Fruit fly (Drosophila melanogaster) whole organism, embryonic: ENCODE measurements around the gene Nubp1.

Experiments
- CG10209 ChIP-seq: fragments of 200-800 bp; sonication (Bioruptor generic); optimal IDR thresholded peaks from 3 replicates; lab custom pipeline; 2017; ENCODE audit warnings: missing biosample characterization, mild to moderate bottlenecking, missing genetic modification characterization, missing genetic modification reagents
- CG1024 ChIP-seq: fragments of 200-800 bp; sonication (Bioruptor generic); IDR thresholded peaks from 2 replicates; pipeline ENCODE4 v1.3.6; 2022; ENCODE audit warnings: missing biosample characterization, missing genetic modification characterization
- CG10321 ChIP-seq: fragments of 200-800 bp; sonication (Bioruptor generic); IDR thresholded peaks from 2 replicates; pipeline ENCODE4 v1.3.6; 2022; ENCODE audit warnings: missing biosample characterization, missing genetic modification characterization
- CG11398 ChIP-seq: fragments of 200-800 bp; sonication (Bioruptor generic); optimal IDR thresholded peaks from 2 replicates; lab custom pipeline; 2016; ENCODE audit warnings: missing biosample characterization, missing genetic modification characterization
- CG13123 ChIP-seq: fragments of 200-800 bp; sonication (Bioruptor generic); optimal IDR thresholded peaks from 2 replicates; lab custom pipeline; 2016; ENCODE audit warnings: missing biosample characterization, missing genetic modification characterization
- CG13287 ChIP-seq: fragments of 200-800 bp; sonication (Bioruptor generic); IDR thresholded peaks from 2 replicates; pipeline ENCODE4 v1.3.6; 2022; ENCODE audit warnings: missing biosample characterization, missing genetic modification characterization; ENCODE audit not compliant: partially characterized antibody
- CG13624 ChIP-seq: fragments of 200-800 bp; sonication (Bioruptor generic); optimal IDR thresholded peaks from 2 replicates; lab custom pipeline; 2016; ENCODE audit warnings: missing biosample characterization, missing genetic modification characterization
- CG13894 ChIP-seq: fragments of 200-800 bp; sonication (Bioruptor generic); optimal IDR thresholded peaks from 3 replicates; lab custom pipeline; 2018; ENCODE audit warnings: missing biosample characterization, mild to moderate bottlenecking, missing genetic modification characterization, moderate library complexity
- CG1603 ChIP-seq: fragments of 200-800 bp; sonication (Bioruptor generic); optimal IDR thresholded peaks from 2 replicates; lab custom pipeline; 2019; ENCODE audit warnings: missing biosample characterization, mild to moderate bottlenecking, missing genetic modification characterization, moderate library complexity
- CG17186 ChIP-seq: fragments of 200-800 bp; sonication (Bioruptor generic); optimal IDR thresholded peaks from 3 replicates; lab custom pipeline; 2017; ENCODE audit warnings: missing biosample characterization, missing genetic modification reagents, missing genetic modification characterization
- CG17829 ChIP-seq: fragments of 200-800 bp; optimal IDR thresholded peaks from 2 replicates; lab custom pipeline; 2019; ENCODE audit warnings: missing biosample characterization, mild to moderate bottlenecking, missing genetic modification characterization, moderate library complexity
- CG1792 ChIP-seq: fragments of 200-800 bp; sonication (Bioruptor generic); optimal IDR thresholded peaks from 2 replicates; lab custom pipeline; 2016; ENCODE audit warnings: missing biosample characterization, missing genetic modification characterization
- CG2120 ChIP-seq: fragments of 200-800 bp; sonication (Bioruptor generic); optimal IDR thresholded peaks from 3 replicates; lab custom pipeline; 2016; ENCODE audit warnings: missing biosample characterization, missing genetic modification characterization
- CG31388 ChIP-seq: fragments of 200-800 bp; sonication (Bioruptor generic); optimal IDR thresholded peaks from 2 replicates; lab custom pipeline; 2016; ENCODE audit warnings: missing biosample characterization, missing genetic modification characterization
- CG32772 ChIP-seq: fragments of 200-800 bp; sonication (Bioruptor generic); IDR thresholded peaks from 2 replicates; pipeline ENCODE4 v1.3.6; 2022; ENCODE audit warnings: missing biosample characterization, missing genetic modification characterization
- CG43689 ChIP-seq: fragments of 200-800 bp; sonication (Bioruptor generic); IDR thresholded peaks from 2 replicates; pipeline ENCODE4 v1.3.6; 2022; ENCODE audit warnings: missing biosample characterization, missing genetic modification characterization
- CG6272 ChIP-seq: fragments of 200-800 bp; sonication (Bioruptor generic); IDR thresholded peaks from 2 replicates; pipeline ENCODE4 v1.3.6; 2022; ENCODE audit warnings: missing biosample characterization, missing genetic modification characterization
- CG8089 ChIP-seq: fragments of 200-800 bp; sonication (Bioruptor generic); optimal IDR thresholded peaks from 3 replicates; lab custom pipeline; 2016; ENCODE audit warnings: missing biosample characterization, missing genetic modification characterization
- CoRest ChIP-seq: fragments of 200-800 bp; sonication (Bioruptor generic); optimal IDR thresholded peaks from 3 replicates; lab custom pipeline; 2018; ENCODE audit warnings: missing biosample characterization, mild to moderate bottlenecking, missing genetic modification characterization, moderate library complexity
- D19A ChIP-seq: fragments of 200-800 bp; optimal IDR thresholded peaks from 3 replicates; lab custom pipeline; 2019; ENCODE audit warnings: missing biosample characterization, mild to moderate bottlenecking, missing genetic modification characterization, moderate library complexity
- Dip2 ChIP-seq: fragments of 200-800 bp; sonication (Bioruptor generic); IDR thresholded peaks from 2 replicates; pipeline ENCODE4 v1.3.6; 2022; ENCODE audit warnings: missing biosample characterization, missing genetic modification characterization
- Dref ChIP-seq: fragments of 200-800 bp; sonication (Bioruptor generic); IDR thresholded peaks from 2 replicates; pipeline ENCODE4 v1.3.6; 2022; ENCODE audit warnings: missing biosample characterization, missing genetic modification characterization
- GATAe ChIP-seq: fragments of 200-800 bp; sonication (Bioruptor generic); conservative IDR thresholded peaks from 2 replicates; pipeline ENCODE4 v1.3.6; 2022; ENCODE audit warnings: missing biosample characterization, missing genetic modification characterization
- H2.0 ChIP-seq: fragments of 200-800 bp; sonication (Bioruptor generic); IDR thresholded peaks from 2 replicates; pipeline ENCODE4 v1.3.6; 2022; ENCODE audit warnings: missing biosample characterization, missing genetic modification characterization
- HmgZ ChIP-seq: fragments of 200-800 bp; sonication (Bioruptor generic); optimal IDR thresholded peaks from 2 replicates; lab custom pipeline; 2018; ENCODE audit warnings: missing biosample characterization, mild to moderate bottlenecking, missing genetic modification characterization
- Max ChIP-seq: fragments of 200-800 bp; sonication (Bioruptor generic); optimal IDR thresholded peaks from 2 replicates; lab custom pipeline; 2016; ENCODE audit warnings: missing biosample characterization, mild to moderate bottlenecking, missing genetic modification characterization
- NC2β ChIP-seq: fragments of 200-800 bp; sonication (Bioruptor generic); optimal IDR thresholded peaks from 2 replicates; lab custom pipeline; 2016; ENCODE audit warnings: missing biosample characterization, missing genetic modification characterization
- Six4 ChIP-seq: fragments of 200-800 bp; sonication (Bioruptor generic); optimal IDR thresholded peaks from 2 replicates; lab custom pipeline; 2016; ENCODE audit warnings: missing biosample characterization, missing genetic modification characterization
- Vsx1 ChIP-seq: fragments of 200-800 bp; sonication (Bioruptor generic); optimal IDR thresholded peaks from 2 replicates; lab custom pipeline; 2017; ENCODE audit warnings: missing biosample characterization, mild to moderate bottlenecking, missing genetic modification characterization, missing genetic modification reagents
- ac ChIP-seq: fragments of 200-800 bp; sonication (Bioruptor generic); optimal IDR thresholded peaks from 3 replicates; lab custom pipeline; 2017; ENCODE audit warnings: missing biosample characterization, mild to moderate bottlenecking, missing genetic modification characterization
- ara ChIP-seq: fragments of 200-800 bp; sonication (Bioruptor generic); IDR thresholded peaks from 2 replicates; pipeline ENCODE4 v1.3.6; 2022; ENCODE audit warnings: missing biosample characterization, missing genetic modification characterization
- bab2 ChIP-seq: fragments of 200-800 bp; sonication (Bioruptor generic); optimal IDR thresholded peaks from 2 replicates; lab custom pipeline; 2016; ENCODE audit warnings: missing biosample characterization, missing genetic modification characterization
- chn ChIP-seq: fragments of 200-800 bp; sonication (Bioruptor generic); optimal IDR thresholded peaks from 2 replicates; lab custom pipeline; 2016; ENCODE audit warnings: missing biosample characterization, missing genetic modification characterization
- crol ChIP-seq: fragments of 200-800 bp; sonication (Bioruptor generic); IDR thresholded peaks from 2 replicates; pipeline ENCODE4 v1.3.6; 2022; ENCODE audit warnings: missing biosample characterization, missing genetic modification characterization
- eve ChIP-seq, 2 experiments: fragments of >200 bp; optimal IDR thresholded peaks; 2 replicates each; lab custom pipeline; 2017; ENCODE audit warnings: missing biosample characterization in 2 of 2, missing genetic modification characterization in 2 of 2
- eyg ChIP-seq: fragments of 200-800 bp; sonication (Bioruptor generic); optimal IDR thresholded peaks from 3 replicates; lab custom pipeline; 2016; ENCODE audit warnings: missing biosample characterization, missing genetic modification characterization
- klu ChIP-seq: fragments of 200-800 bp; sonication (Bioruptor generic); IDR thresholded peaks from 2 replicates; pipeline ENCODE4 v1.3.6; 2022; ENCODE audit warnings: missing biosample characterization, missing genetic modification characterization
- lola ChIP-seq, 3 experiments: fragments of >200 bp in 2 of 3; fragments of 200-800 bp in 1 of 3; sonication (Bioruptor generic) in 1 of 3; optimal IDR thresholded peaks; 2 replicates each; lab custom pipeline; 2017 to 2019; ENCODE audit warnings: missing biosample characterization in 3 of 3, missing genetic modification characterization in 3 of 3, mild to moderate bottlenecking in 1 of 3, moderate library complexity in 1 of 3
- lov ChIP-seq, 2 experiments: fragments of 200-800 bp in 1 of 2; fragments of >200 bp in 1 of 2; sonication (Bioruptor generic) in 1 of 2; IDR thresholded peaks in 1 of 2; optimal IDR thresholded peaks in 1 of 2; 2 replicates in 1 of 2; 3 replicates in 1 of 2; pipeline versions ENCODE4 v1.3.6 to Lab custom; 2017 to 2022; ENCODE audit warnings: missing biosample characterization in 1 of 2, missing genetic modification characterization in 1 of 2
- maf-S ChIP-seq: fragments of 200-800 bp; sonication (Bioruptor generic); optimal IDR thresholded peaks from 2 replicates; lab custom pipeline; 2016; ENCODE audit warnings: missing biosample characterization, missing genetic modification characterization
- nerfin-1 ChIP-seq: fragments of 200-800 bp; sonication (Bioruptor generic); optimal IDR thresholded peaks from 3 replicates; lab custom pipeline; 2019; ENCODE audit warnings: missing biosample characterization, mild to moderate bottlenecking, missing genetic modification characterization, moderate library complexity
- onecut ChIP-seq: fragments of 200-800 bp; sonication (Bioruptor generic); IDR thresholded peaks from 2 replicates; pipeline ENCODE4 v1.3.6; 2022; ENCODE audit warnings: missing biosample characterization, missing genetic modification characterization
- sd ChIP-seq: fragments of 200-800 bp; sonication (Bioruptor generic); optimal IDR thresholded peaks from 3 replicates; lab custom pipeline; 2018; ENCODE audit warnings: missing biosample characterization, mild to moderate bottlenecking, missing genetic modification characterization, moderate library complexity
- sna ChIP-seq: fragments of 200-800 bp; sonication (Bioruptor generic); IDR thresholded peaks from 2 replicates; pipeline ENCODE4 v1.3.6; 2022; ENCODE audit warnings: missing biosample characterization, missing genetic modification characterization; ENCODE audit not compliant: partially characterized antibody
- sqz ChIP-seq: fragments of 200-800 bp; sonication (Bioruptor generic); optimal IDR thresholded peaks from 3 replicates; lab custom pipeline; 2018; ENCODE audit warnings: missing biosample characterization, mild to moderate bottlenecking, missing genetic modification characterization
- ssp ChIP-seq: fragments of 200-800 bp; sonication (Bioruptor generic); IDR thresholded peaks from 2 replicates; pipeline ENCODE4 v1.3.6; 2022; ENCODE audit warnings: missing biosample characterization, missing genetic modification characterization
- stc ChIP-seq: fragments of 200-800 bp; sonication (Bioruptor generic); IDR thresholded peaks from 2 replicates; pipeline ENCODE4 v1.3.6; 2022; ENCODE audit warnings: missing biosample characterization, missing genetic modification characterization
- tio ChIP-seq: fragments of 200-800 bp; sonication (Bioruptor generic); optimal IDR thresholded peaks from 2 replicates; lab custom pipeline; 2017; ENCODE audit warnings: missing biosample characterization, missing genetic modification characterization, inconsistent platforms
- vnd ChIP-seq: fragments of 200-800 bp; sonication (Bioruptor generic); IDR thresholded peaks from 3 replicates; pipeline ENCODE4 v1.3.6; 2022; ENCODE audit warnings: missing biosample characterization, missing genetic modification characterization; ENCODE audit not compliant: partially characterized antibody

The Nubp1 gene

dm6 chr2L:16689800-16690618, 42.3 kb upstream of the Nubp1 start (continued):
- TF ChIP-seq sqz = peak; percentile 10
- TF ChIP-seq NC2β (GFP tag; lab: Kevin White, UChicago) = no peak
- no peak for TF ChIP-seq Six4 (GFP tag; lab: Kevin White, UChicago)
- no peak for TF ChIP-seq CG8089
- TF ChIP-seq CG13123 (GFP tag; lab: Kevin White, UChicago) = no peak
- no peak for TF ChIP-seq eyg (GFP tag; lab: Kevin White, UChicago)
- TF ChIP-seq CG1792 = no peak
- TF ChIP-seq ac (GFP tag; lab: Kevin White, UChicago) = no peak
- peak; percentile 26 for TF ChIP-seq bab2 (GFP tag; lab: Kevin White, UChicago)
- 0 out of 2 replicates have a peak, but pooled peaks have one; percentile 11 for TF ChIP-seq CG13287 (GFP tag; lab: Robert Waterston, UW)
- TF ChIP-seq CG6272 (GFP tag; lab: Robert Waterston, UW) = no peak
- TF ChIP-seq CG11398 (GFP tag; lab: Kevin White, UChicago) = no peak
- no peak for TF ChIP-seq crol (GFP tag; lab: Robert Waterston, UW)
- no peak for TF ChIP-seq stc (GFP tag; lab: Robert Waterston, UW)
- no peak for TF ChIP-seq HmgZ (tag; lab: Kevin White, UChicago)
- TF ChIP-seq chn (GFP tag; lab: Kevin White, UChicago) = no peak
- no peak for TF ChIP-seq CG32772 (GFP tag; lab: Robert Waterston, UW)
- peak; percentile 45 for TF ChIP-seq CoRest
- TF ChIP-seq D19A (tag; lab: Kevin White, UChicago) = no peak
- no peak for TF ChIP-seq Vsx1 (GFP tag; lab: Kevin White, UChicago)
- TF ChIP-seq vnd (GFP tag; lab: Robert Waterston, UW) = no peak
- no peak for TF ChIP-seq sna
- no peak for TF ChIP-seq lov (optimal IDR thresholded peaks at IDR 0.05; lab: Kevin White, UChicago)
- TF ChIP-seq lov (GFP tag; IDR thresholded peaks at IDR 0.05; lab: Robert Waterston, UW) = no peak
- no peak for TF ChIP-seq CG13894 (tag; lab: Kevin White, UChicago)
- peak; percentile 16 for TF ChIP-seq tio (GFP tag; lab: Kevin White, UChicago)
- no peak for TF ChIP-seq sd
- no peak for TF ChIP-seq CG1024 (GFP tag; lab: Robert Waterston, UW)
- TF ChIP-seq CG17829 (tag; lab: Kevin White, UChicago) = no peak
- no peak for TF ChIP-seq ara (GFP tag; lab: Robert Waterston, UW)
- peak; percentile 38 for TF ChIP-seq nerfin-1 (tag; lab: Kevin White, UChicago)
- peak in 1 of 2 experiments; percentile 62 for TF ChIP-seq eve (GFP tag; optimal IDR thresholded peaks at IDR 0.05; lab: Kevin White, UChicago)
- TF ChIP-seq Dref = no peak
- peak; percentile 10 for TF ChIP-seq CG10209 (GFP tag; lab: Kevin White, UChicago)
- no peak for TF ChIP-seq CG1603 (tag; lab: Kevin White, UChicago)
- no peak for TF ChIP-seq CG10321
- no peak for TF ChIP-seq Dip2 (GFP tag; lab: Robert Waterston, UW)
- peak; percentile 68 for TF ChIP-seq CG2120 (GFP tag; lab: Kevin White, UChicago)
- peak; percentile 9 for TF ChIP-seq maf-S (GFP tag; lab: Kevin White, UChicago)
- TF ChIP-seq Max = no peak
- TF ChIP-seq klu (GFP tag; lab: Robert Waterston, UW) = no peak
- TF ChIP-seq onecut = 0 out of 2 replicates have a peak, but pooled peaks have one; percentile 18
- peak in 1 of 3 experiments; percentile 8 for TF ChIP-seq lola (GFP tag; optimal IDR thresholded peaks at IDR 0.05; lab: Kevin White, UChicago)
- no peak for TF ChIP-seq GATAe (GFP tag; lab: Robert Waterston, UW)
- TF ChIP-seq ssp = no peak
- peak; percentile 52 for TF ChIP-seq CG13624
- no peak for TF ChIP-seq CG17186 (GFP tag; lab: Kevin White, UChicago)
- no peak for TF ChIP-seq CG31388 (GFP tag; lab: Kevin White, UChicago)
- TF ChIP-seq CG43689 (GFP tag; lab: Robert Waterston, UW) = no peak
- TF ChIP-seq H2.0 = no peak
